Worm (Caenorhabditis elegans) whole organism, young adult: ENCODE data around the gene F44D12.6.

Source experiments
- B0035.1 ChIP-seq: sonication (generic microtip); optimal IDR thresholded peaks from 2 replicates; lab custom pipeline; 2016; ENCODE audit warnings: missing genetic modification characterization, mild to moderate bottlenecking, missing compliant biosample characterization, missing genotype, missing genetic modification reagents
- C17E4.6 ChIP-seq: fragments of 200-800 bp; sonication (Bioruptor generic); IDR thresholded peaks from 2 replicates; pipeline ENCODE4 v1.3.6; 2022; ENCODE audit warnings: missing genetic modification reagents, missing genetic modification characterization, missing compliant biosample characterization
- F37B4.10 ChIP-seq: fragments of 200-800 bp; sonication (Bioruptor generic); IDR thresholded peaks from 2 replicates; pipeline ENCODE4 v1.3.6; 2022; ENCODE audit warnings: missing genetic modification characterization, missing compliant biosample characterization
- F39B2.1 ChIP-seq: fragments of 200-800 bp; sonication (Bioruptor generic); IDR thresholded peaks from 2 replicates; pipeline ENCODE4 v1.3.6; 2022; ENCODE audit warnings: missing genetic modification reagents, missing genetic modification characterization, missing compliant biosample characterization
- F57A8.1 ChIP-seq: fragments of 200-800 bp; sonication (Bioruptor generic); optimal IDR thresholded peaks from 2 replicates; lab custom pipeline; 2018; ENCODE audit warnings: mild to moderate bottlenecking, missing genetic modification characterization, moderate library complexity, missing compliant biosample characterization
- K12H6.12 ChIP-seq: fragments of 200-800 bp; sonication (Bioruptor generic); optimal IDR thresholded peaks from 2 replicates; lab custom pipeline; 2018; ENCODE audit warnings: mild to moderate bottlenecking, missing genetic modification characterization, missing compliant biosample characterization
- T26A5.8 ChIP-seq: sonication (generic microtip); optimal IDR thresholded peaks from 2 replicates; lab custom pipeline; 2016; ENCODE audit warnings: missing genetic modification characterization, missing compliant biosample characterization
- Y53F4B.3 ChIP-seq: fragments of 200-800 bp; sonication (Bioruptor generic); IDR thresholded peaks from 2 replicates; pipeline ENCODE4 v1.3.6; 2022; ENCODE audit warnings: missing genetic modification reagents, missing genetic modification characterization, missing compliant biosample characterization
- Y95B8A.8 ChIP-seq: fragments of 200-800 bp; sonication (Bioruptor generic); IDR thresholded peaks from 2 replicates; pipeline ENCODE4 v1.3.6; 2022; ENCODE audit warnings: missing genetic modification reagents, missing genetic modification characterization, missing compliant biosample characterization
- akir-1 ChIP-seq: fragments of 200-800 bp; sonication (Bioruptor generic); optimal IDR thresholded peaks from 2 replicates; lab custom pipeline; 2018; ENCODE audit warnings: mild to moderate bottlenecking, missing genetic modification characterization, moderate library complexity, missing compliant biosample characterization
- aptf-2 ChIP-seq: fragments of 200-800 bp; sonication (Bioruptor generic); conservative IDR thresholded peaks from 2 replicates; pipeline ENCODE4 v1.3.6; 2022; ENCODE audit warnings: missing genetic modification reagents, missing genetic modification characterization, missing compliant biosample characterization
- attf-3 ChIP-seq: fragments of 200-800 bp; sonication (Bioruptor generic); conservative IDR thresholded peaks from 2 replicates; pipeline ENCODE4 v1.3.6; 2022; ENCODE audit warnings: missing genetic modification reagents, missing genetic modification characterization, missing compliant biosample characterization
- bed-1 ChIP-seq: fragments of 200-800 bp; sonication (Bioruptor generic); IDR thresholded peaks from 2 replicates; pipeline ENCODE4 v1.3.6; 2022; ENCODE audit warnings: missing genetic modification reagents, missing genetic modification characterization, missing compliant biosample characterization
- ccch-3 ChIP-seq: fragments of 200-800 bp; sonication (Bioruptor generic); optimal IDR thresholded peaks from 2 replicates; lab custom pipeline; 2018; ENCODE audit warnings: mild to moderate bottlenecking, missing genetic modification characterization, missing compliant biosample characterization
- cebp-1 ChIP-seq, 2 experiments: fragments of 200-800 bp in 1 of 2; sonication (Bioruptor generic) in 1 of 2; sonication (generic microtip) in 1 of 2; IDR thresholded peaks in 1 of 2; optimal IDR thresholded peaks in 1 of 2; 2 replicates each; pipeline versions ENCODE4 v1.3.6 to Lab custom; 2017 to 2022; ENCODE audit warnings: missing compliant biosample characterization in 2 of 2, missing genetic modification characterization in 2 of 2, mild to moderate bottlenecking in 1 of 2, missing genetic modification reagents in 1 of 2, moderate library complexity in 1 of 2
- ceh-100 ChIP-seq: fragments of 200-800 bp; sonication (Bioruptor generic); IDR thresholded peaks from 2 replicates; pipeline ENCODE4 v1.3.6; 2022; ENCODE audit warnings: missing genetic modification reagents, missing genetic modification characterization, missing compliant biosample characterization
- ceh-40 ChIP-seq: fragments of 200-800 bp; sonication (Bioruptor generic); IDR thresholded peaks from 2 replicates; pipeline ENCODE4 v1.3.6; 2022; ENCODE audit warnings: missing genetic modification characterization, missing compliant biosample characterization
- chd-7 ChIP-seq: sonication (generic microtip); optimal IDR thresholded peaks from 2 replicates; lab custom pipeline; 2016; ENCODE audit warnings: mild to moderate bottlenecking, missing genetic modification characterization, moderate library complexity, missing compliant biosample characterization
- dpff-1 ChIP-seq: sonication (generic microtip); optimal IDR thresholded peaks from 2 replicates; lab custom pipeline; 2017; ENCODE audit warnings: mild to moderate bottlenecking, missing genetic modification characterization, missing compliant biosample characterization
- efl-1 ChIP-seq: fragments of 150-350 bp; optimal IDR thresholded peaks from 2 replicates; lab custom pipeline; 2014; ENCODE audit warnings: missing biosample characterization, missing genetic modification reagents, missing genetic modification characterization
- egl-44 ChIP-seq: fragments of 200-800 bp; sonication (Bioruptor generic); IDR thresholded peaks from 2 replicates; pipeline ENCODE4 v1.3.6; 2022; ENCODE audit warnings: missing genetic modification reagents, missing genetic modification characterization, missing compliant biosample characterization
- hmg-1.2 ChIP-seq: fragments of 200-800 bp; sonication (Bioruptor generic); IDR thresholded peaks from 2 replicates; pipeline ENCODE4 v1.3.6; 2022; ENCODE audit warnings: missing genetic modification reagents, missing genetic modification characterization, missing compliant biosample characterization
- hmg-20 ChIP-seq: fragments of 200-800 bp; sonication (Bioruptor generic); IDR thresholded peaks from 2 replicates; pipeline ENCODE4 v1.3.6; 2022; ENCODE audit warnings: missing genetic modification reagents, missing genetic modification characterization, missing compliant biosample characterization
- let-526 ChIP-seq: fragments of 200-800 bp; sonication (Bioruptor generic); IDR thresholded peaks from 2 replicates; pipeline ENCODE4 v1.3.6; 2022; ENCODE audit warnings: missing genetic modification reagents, missing genetic modification characterization, missing compliant biosample characterization
- lin-26 ChIP-seq: fragments of 200-800 bp; sonication (Bioruptor generic); IDR thresholded peaks from 2 replicates; pipeline ENCODE4 v1.3.6; 2022; ENCODE audit warnings: missing genetic modification reagents, missing genetic modification characterization, missing compliant biosample characterization
- lin-35 ChIP-seq, 3 experiments: fragments of 150-350 bp in 2 of 3; sonication (generic microtip) in 1 of 3; optimal IDR thresholded peaks; 2 replicates each; lab custom pipeline; 2014 to 2018; ENCODE audit warnings: missing biosample characterization in 3 of 3, missing genetic modification characterization in 3 of 3, missing genetic modification reagents in 3 of 3
- lin-54 ChIP-seq: fragments of 200-800 bp; sonication (Bioruptor generic); optimal IDR thresholded peaks from 2 replicates; lab custom pipeline; 2018; ENCODE audit warnings: mild to moderate bottlenecking, missing genetic modification characterization, missing compliant biosample characterization
- lir-1 ChIP-seq: fragments of 200-800 bp; sonication (Bioruptor generic); conservative IDR thresholded peaks from 2 replicates; pipeline ENCODE4 v1.3.6; 2022; ENCODE audit warnings: missing genetic modification reagents, missing genetic modification characterization, missing compliant biosample characterization
- lsl-1 ChIP-seq: fragments of 200-800 bp; sonication (Bioruptor generic); optimal IDR thresholded peaks from 2 replicates; lab custom pipeline; 2018; ENCODE audit warnings: mild to moderate bottlenecking, missing genetic modification characterization, moderate library complexity, missing compliant biosample characterization
- madf-10 ChIP-seq: sonication (generic microtip); optimal IDR thresholded peaks from 2 replicates; lab custom pipeline; 2016; ENCODE audit warnings: mild to moderate bottlenecking, missing genetic modification characterization, missing compliant biosample characterization
- madf-3 ChIP-seq: fragments of 200-800 bp; sonication (Bioruptor generic); IDR thresholded peaks from 2 replicates; pipeline ENCODE4 v1.3.6; 2022; ENCODE audit warnings: missing genetic modification reagents, missing genetic modification characterization, missing compliant biosample characterization
- mcd-1 ChIP-seq: fragments of 200-800 bp; sonication (Bioruptor generic); IDR thresholded peaks from 2 replicates; pipeline ENCODE4 v1.3.6; 2022; ENCODE audit warnings: missing genetic modification reagents, missing genetic modification characterization, missing compliant biosample characterization
- rec-8 ChIP-seq, 2 experiments: sonication (generic microtip); optimal IDR thresholded peaks; 2 replicates each; lab custom pipeline; 2016; ENCODE audit warnings: mild to moderate bottlenecking in 2 of 2, missing genetic modification characterization in 2 of 2, missing genetic modification reagents in 2 of 2, missing genotype in 2 of 2, missing biosample characterization in 1 of 2, missing compliant biosample characterization in 1 of 2, moderate library complexity in 1 of 2
- repo-1 ChIP-seq: sonication (generic microtip); optimal IDR thresholded peaks from 2 replicates; lab custom pipeline; 2017; ENCODE audit warnings: mild to moderate bottlenecking, missing genetic modification characterization, missing compliant biosample characterization
- rpc-1 ChIP-seq, 2 experiments: fragments of 150-350 bp in 1 of 2; sonication (generic microtip) in 1 of 2; optimal IDR thresholded peaks; 2 replicates each; lab custom pipeline; 2014 to 2018; ENCODE audit warnings: missing biosample characterization in 1 of 2, missing genetic modification characterization in 1 of 2, missing genetic modification reagents in 1 of 2, missing genotype in 1 of 2
- snpc-1.3 ChIP-seq: sonication (generic microtip); optimal IDR thresholded peaks from 2 replicates; lab custom pipeline; 2017; ENCODE audit warnings: missing genetic modification characterization, mild to moderate bottlenecking, missing compliant biosample characterization, antibody characterized with exemption, moderate library complexity, missing genotype, missing genetic modification reagents; ENCODE audit not compliant: insufficient read depth
- snpc-4 ChIP-seq, 5 experiments: fragments of 150-350 bp in 1 of 5; sonication (generic microtip) in 4 of 5; optimal IDR thresholded peaks; 2 replicates each; lab custom pipeline; 2014 to 2018; ENCODE audit warnings: missing genetic modification characterization in 5 of 5, missing biosample characterization in 3 of 5, antibody characterized with exemption in 2 of 5, mild to moderate bottlenecking in 2 of 5, missing compliant biosample characterization in 2 of 5, missing genotype in 2 of 5, moderate library complexity in 2 of 5, missing genetic modification reagents in 1 of 5
- somi-1 ChIP-seq: fragments of 200-800 bp; sonication (Bioruptor generic); optimal IDR thresholded peaks from 2 replicates; lab custom pipeline; 2018; ENCODE audit warnings: mild to moderate bottlenecking, missing genetic modification characterization, missing compliant biosample characterization
- tbx-9 ChIP-seq: sonication (generic microtip); optimal IDR thresholded peaks from 2 replicates; lab custom pipeline; 2016; ENCODE audit warnings: borderline replicate concordance, missing genetic modification characterization, inconsistent platforms, missing compliant biosample characterization
- unc-130 ChIP-seq: sonication (generic microtip); optimal IDR thresholded peaks from 2 replicates; lab custom pipeline; 2016; ENCODE audit warnings: missing genetic modification reagents, missing genetic modification characterization, missing compliant biosample characterization
- unc-62 ChIP-seq: fragments of 150-350 bp; optimal IDR thresholded peaks from 2 replicates; lab custom pipeline; 2014; ENCODE audit warnings: missing biosample characterization, missing genetic modification reagents, missing genetic modification characterization
- zfh-2 ChIP-seq: fragments of 200-800 bp; sonication (Bioruptor generic); conservative IDR thresholded peaks from 2 replicates; pipeline ENCODE4 v1.3.6; 2022; ENCODE audit warnings: missing genetic modification reagents, missing genetic modification characterization, missing compliant biosample characterization
- zim-3 ChIP-seq: sonication (generic microtip); optimal IDR thresholded peaks from 2 replicates; lab custom pipeline; 2017; ENCODE audit warnings: mild to moderate bottlenecking, missing genetic modification characterization, moderate library complexity, missing compliant biosample characterization
- ztf-18 ChIP-seq: sonication (generic microtip); optimal IDR thresholded peaks from 2 replicates; lab custom pipeline; 2016; ENCODE audit warnings: missing genotype, mild to moderate bottlenecking, missing genetic modification characterization, missing compliant biosample characterization
- ztf-3 ChIP-seq: fragments of 200-800 bp; sonication (Bioruptor generic); optimal IDR thresholded peaks from 2 replicates; lab custom pipeline; 2018; ENCODE audit warnings: mild to moderate bottlenecking, missing genetic modification characterization, missing compliant biosample characterization
- ztf-6 ChIP-seq: fragments of 200-800 bp; sonication (Bioruptor generic); IDR thresholded peaks from 2 replicates; pipeline ENCODE4 v1.3.6; 2022; ENCODE audit warnings: missing genetic modification reagents, missing genetic modification characterization, missing compliant biosample characterization

Gene F44D12.6

DNA sequence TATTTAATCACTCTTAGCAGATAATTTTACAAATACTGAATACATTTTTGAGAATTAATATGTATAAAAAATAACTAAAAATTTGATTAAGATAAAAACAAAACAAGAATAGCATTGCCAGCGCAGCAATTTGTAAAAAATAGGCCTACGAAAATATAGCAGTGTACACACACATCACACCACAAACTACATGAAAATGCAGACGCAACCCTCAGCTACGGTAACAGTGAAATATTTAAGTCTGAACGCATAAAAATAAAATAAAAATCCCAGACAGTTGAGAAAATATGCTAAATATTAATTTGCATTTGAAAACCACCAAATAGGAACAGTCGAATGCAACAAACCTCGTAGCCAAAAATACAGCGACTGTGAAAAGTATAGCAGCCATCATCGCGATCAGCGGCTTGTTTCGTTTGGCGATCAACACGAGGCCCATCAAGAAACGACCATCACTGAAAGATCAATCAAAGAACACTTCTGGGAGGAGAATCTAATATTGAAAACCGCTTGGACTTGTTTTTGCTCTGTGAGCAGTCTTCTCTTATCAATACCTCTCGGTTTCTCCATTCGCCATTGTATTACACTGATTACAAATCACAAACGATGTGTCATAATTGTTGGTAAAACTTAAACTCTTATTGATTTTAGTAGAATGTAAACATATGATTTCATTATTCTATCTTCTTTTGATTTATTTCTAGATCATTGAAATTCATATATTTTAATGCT, 34.5 kb upstream of the F44D12.6 start, which contains the start of gene pyp-1:
pyp-1 (minus strand) TSS at position 439 of the 732 bp plus-strand sequence.
- TF ChIP-seq rpc-1 (optimal IDR thresholded peaks at IDR 0.05; lab: Kevin White, UChicago) (no peak), rpc-1 (tag; optimal IDR thresholded peaks at IDR 0.05; lab: Kevin White, UChicago) (no peak), Y53F4B.3 (GFP tag; lab: Robert Waterston, UW) (no peak), bed-1 (GFP tag; lab: Robert Waterston, UW) (no peak), F57A8.1 (GFP tag; lab: Kevin White, UChicago) (no peak), lin-35 (GFP tag; optimal IDR thresholded peaks at IDR 0.05; lab: Kevin White, UChicago) (peak in 1 of 3 experiments; percentile 31), akir-1 (GFP tag; lab: Kevin White, UChicago) (no peak), lsl-1 (peak; percentile 89), ceh-100 (no peak), ztf-18 (tag; lab: Kevin White, UChicago) (no peak), madf-10 (tag; lab: Kevin White, UChicago) (no peak), K12H6.12 (tag; lab: Kevin White, UChicago) (peak; percentile 7), ceh-40 (GFP tag; lab: Robert Waterston, UW) (no peak), T26A5.8 (tag; lab: Kevin White, UChicago) (no peak), attf-3 (GFP tag; lab: Robert Waterston, UW) (no peak), F39B2.1 (GFP tag; lab: Robert Waterston, UW) (no peak), aptf-2 (GFP tag; lab: Robert Waterston, UW) (no peak), chd-7 (tag; lab: Kevin White, UChicago) (no peak), unc-130 (GFP tag; lab: Kevin White, UChicago) (no peak), mcd-1 (0 out of 2 replicates have a peak, but pooled peaks have one; percentile 4), egl-44 (no peak), zfh-2 (GFP tag; lab: Robert Waterston, UW) (no peak), lir-1 (GFP tag; lab: Robert Waterston, UW) (no peak), efl-1 (GFP tag; lab: Kevin White, UChicago) (peak; percentile 27), B0035.1 (tag; lab: Kevin White, UChicago) (no peak), C17E4.6 (GFP tag; lab: Robert Waterston, UW) (no peak), ccch-3 (GFP tag; lab: Kevin White, UChicago) (no peak), let-526 (no peak), lin-54 (GFP tag; lab: Kevin White, UChicago) (no peak), dpff-1 (tag; lab: Kevin White, UChicago) (no peak), ztf-6 (GFP tag; lab: Robert Waterston, UW) (no peak), snpc-4 (GFP tag; optimal IDR thresholded peaks at IDR 0.05; lab: Kevin White, UChicago) (no peak), snpc-4 (tag; optimal IDR thresholded peaks at IDR 0.05; lab: Kevin White, UChicago) (no peak), ztf-3 (no peak), Y95B8A.8 (GFP tag; lab: Robert Waterston, UW) (no peak), snpc-1.3 (no peak), tbx-9 (no peak), somi-1 (GFP tag; lab: Kevin White, UChicago) (no peak), rec-8 (tag; optimal IDR thresholded peaks at IDR 0.05; lab: Kevin White, UChicago) (no peak), lin-26 (no peak), madf-3 (GFP tag; lab: Robert Waterston, UW) (no peak), hmg-1.2 (GFP tag; lab: Robert Waterston, UW) (no peak), hmg-20 (GFP tag; lab: Robert Waterston, UW) (no peak), F37B4.10 (no peak), zim-3 (tag; lab: Kevin White, UChicago) (no peak), unc-62 (GFP tag; lab: Kevin White, UChicago) (no peak), cebp-1 (GFP tag; IDR thresholded peaks at IDR 0.05; lab: Robert Waterston, UW) (no peak), cebp-1 (tag; optimal IDR thresholded peaks at IDR 0.05; lab: Kevin White, UChicago) (peak; percentile 31), repo-1 (tag; lab: Kevin White, UChicago) (no peak)
